Worm (Caenorhabditis elegans): Measurements from ENCODE around the gene cup-15.

The cup-15 gene

ce11 chrII:9343955-9344354, 8.8 kb upstream of the cup-15 start:
- TF ChIP-seq elt-3 (tag; optimal IDR thresholded peaks at IDR 0.05), result peak; percentile 20
- TF ChIP-seq lin-32 (GFP tag; optimal IDR thresholded peaks at IDR 0.05), result no peak

ce11 chrII:9345116-9345515, 7.7 kb upstream of the cup-15 start:
- TF ChIP-seq mab-5 (tag; optimal IDR thresholded peaks at IDR 0.05) (no peak), elt-3 (tag; optimal IDR thresholded peaks at IDR 0.05) (no peak), lin-13 (tag; optimal IDR thresholded peaks at IDR 0.05) (no peak), unc-62 (GFP tag; optimal IDR thresholded peaks at IDR 0.05) (no peak), nhr-237 (tag; optimal IDR thresholded peaks at IDR 0.05) (no peak), tbx-8 (GFP tag; optimal IDR thresholded peaks at IDR 0.05) (no peak), lin-32 (GFP tag; optimal IDR thresholded peaks at IDR 0.05) (no peak), ceh-83 (GFP tag; optimal IDR thresholded peaks at IDR 0.05) (no peak), nhr-76 (tag; optimal IDR thresholded peaks at IDR 0.05) (no peak), nhr-12 (tag; optimal IDR thresholded peaks at IDR 0.05) (no peak), ces-1 (GFP tag; optimal IDR thresholded peaks at IDR 0.05) (no peak), hlh-1 (tag; optimal IDR thresholded peaks at IDR 0.05) (no peak), elt-1 (tag; optimal IDR thresholded peaks at IDR 0.05; ENCODE audit: borderline replicate concordance, insufficient read depth) (no peak)

- no peak for TF ChIP-seq mab-5 (tag; optimal IDR thresholded peaks at IDR 0.05)
- TF ChIP-seq unc-120 (tag; optimal IDR thresholded peaks at IDR 0.05; ENCODE audit: poor library complexity, severe bottlenecking), result no peak
- no peak for TF ChIP-seq hlh-1 (tag; optimal IDR thresholded peaks at IDR 0.05)
- no peak for TF ChIP-seq zip-8 (tag; optimal IDR thresholded peaks at IDR 0.05)
- no peak for TF ChIP-seq ceh-43 (GFP tag; optimal IDR thresholded peaks at IDR 0.05)
- TF ChIP-seq nhr-2 (tag; optimal IDR thresholded peaks at IDR 0.05), result no peak
- no peak for TF ChIP-seq mep-1 (tag; optimal IDR thresholded peaks at IDR 0.05)
Measured at ce11 chrII:9345794-9346193, 7.0 kb upstream of the cup-15 start.

ce11 chrII:9346490-9346889, 6.3 kb upstream of the cup-15 start, which contains the start of gene F42A8.1:
Gene F42A8.1 (minus strand): TSS chrII:9346590.
- TF ChIP-seq sem-2 (GFP tag; optimal IDR thresholded peaks at IDR 0.05), result no peak
- no peak for TF ChIP-seq nhr-28 (tag; optimal IDR thresholded peaks at IDR 0.05)
- TF ChIP-seq nhr-237 (tag; optimal IDR thresholded peaks at IDR 0.05), result no peak
- TF ChIP-seq ceh-39 (tag; optimal IDR thresholded peaks at IDR 0.05), result no peak
- no peak for TF ChIP-seq nhr-12 (tag; optimal IDR thresholded peaks at IDR 0.05)
- no peak for TF ChIP-seq tbx-8 (GFP tag; optimal IDR thresholded peaks at IDR 0.05)
- no peak for TF ChIP-seq ces-1 (GFP tag; optimal IDR thresholded peaks at IDR 0.05)

ce11 chrII:9347444-9347843, 5.4 kb upstream of the cup-15 start:
- no peak for TF ChIP-seq ceh-39 (tag; optimal IDR thresholded peaks at IDR 0.05)
- no peak for TF ChIP-seq bed-3 (GFP tag; optimal IDR thresholded peaks at IDR 0.05)
- no peak for TF ChIP-seq tbx-8 (GFP tag; optimal IDR thresholded peaks at IDR 0.05)
- no peak for TF ChIP-seq ceh-43 (GFP tag; optimal IDR thresholded peaks at IDR 0.05)
- no peak for TF ChIP-seq zip-8 (tag; optimal IDR thresholded peaks at IDR 0.05)
- no peak for TF ChIP-seq cnd-1 (tag; optimal IDR thresholded peaks at IDR 0.05)
- TF ChIP-seq pha-4 (tag; optimal IDR thresholded peaks at IDR 0.05), result no peak
- no peak for TF ChIP-seq mab-5 (tag; optimal IDR thresholded peaks at IDR 0.05)
- TF ChIP-seq unc-62 (GFP tag; optimal IDR thresholded peaks at IDR 0.05), result no peak
- TF ChIP-seq nhr-28 (tag; optimal IDR thresholded peaks at IDR 0.05), result no peak
- TF ChIP-seq drap-1 (GFP tag; optimal IDR thresholded peaks at IDR 0.05), result no peak
- no peak for TF ChIP-seq mep-1 (tag; optimal IDR thresholded peaks at IDR 0.05)
- no peak for TF ChIP-seq lin-13 (tag; optimal IDR thresholded peaks at IDR 0.05)

- TF ChIP-seq bed-3 (GFP tag; optimal IDR thresholded peaks at IDR 0.05), result no peak
- no peak for TF ChIP-seq ceh-83 (GFP tag; optimal IDR thresholded peaks at IDR 0.05)
- TF ChIP-seq mep-1 (tag; optimal IDR thresholded peaks at IDR 0.05), result peak; percentile 9
- TF ChIP-seq lin-32 (GFP tag; optimal IDR thresholded peaks at IDR 0.05), result no peak
- no peak for TF ChIP-seq elt-3 (tag; optimal IDR thresholded peaks at IDR 0.05)
- peak; percentile 33 for TF ChIP-seq sptf-1 (tag; optimal IDR thresholded peaks at IDR 0.05)
- no peak for TF ChIP-seq nhr-2 (tag; optimal IDR thresholded peaks at IDR 0.05)
- no peak for TF ChIP-seq tbx-8 (GFP tag; optimal IDR thresholded peaks at IDR 0.05)
- no peak for TF ChIP-seq drap-1 (GFP tag; optimal IDR thresholded peaks at IDR 0.05)
- peak; percentile 59 for TF ChIP-seq ztf-11 (tag; optimal IDR thresholded peaks at IDR 0.05)
- peak; percentile 16 for TF ChIP-seq unc-120 (tag; optimal IDR thresholded peaks at IDR 0.05; ENCODE audit: poor library complexity, severe bottlenecking)
- TF ChIP-seq snpc-4 (tag; optimal IDR thresholded peaks at IDR 0.05), result no peak
- peak; percentile 11 for TF ChIP-seq lsy-2 (tag; optimal IDR thresholded peaks at IDR 0.05)
- no peak for TF ChIP-seq ceh-43 (GFP tag; optimal IDR thresholded peaks at IDR 0.05)
- TF ChIP-seq nhr-76 (tag; optimal IDR thresholded peaks at IDR 0.05), result no peak
- no peak for TF ChIP-seq ceh-39 (tag; optimal IDR thresholded peaks at IDR 0.05)
- peak; percentile 7 for TF ChIP-seq nhr-237 (tag; optimal IDR thresholded peaks at IDR 0.05)
- TF ChIP-seq mls-2 (tag; optimal IDR thresholded peaks at IDR 0.05), result peak; percentile 54
- TF ChIP-seq sem-2 (GFP tag; optimal IDR thresholded peaks at IDR 0.05), result no peak
- no peak for TF ChIP-seq nhr-28 (tag; optimal IDR thresholded peaks at IDR 0.05)
- no peak for TF ChIP-seq blmp-1 (tag; optimal IDR thresholded peaks at IDR 0.05)
- TF ChIP-seq unc-62 (GFP tag; optimal IDR thresholded peaks at IDR 0.05), result peak; percentile 53
- TF ChIP-seq mab-5 (tag; optimal IDR thresholded peaks at IDR 0.05), result no peak
- TF ChIP-seq ces-1 (GFP tag; optimal IDR thresholded peaks at IDR 0.05), result peak; percentile 57
- TF ChIP-seq zip-8 (tag; optimal IDR thresholded peaks at IDR 0.05), result no peak
- TF ChIP-seq M03D4.4 (tag; optimal IDR thresholded peaks at IDR 0.05), result peak; percentile 1
- TF ChIP-seq flh-1 (GFP tag; optimal IDR thresholded peaks at IDR 0.05), result no peak
- peak; percentile 83 for TF ChIP-seq hlh-1 (tag; optimal IDR thresholded peaks at IDR 0.05)
- peak; percentile 43 for TF ChIP-seq lin-13 (tag; optimal IDR thresholded peaks at IDR 0.05)
- TF ChIP-seq ham-2 (GFP tag; optimal IDR thresholded peaks at IDR 0.05), result peak; percentile 79
- TF ChIP-seq elt-1 (tag; optimal IDR thresholded peaks at IDR 0.05; ENCODE audit: borderline replicate concordance, insufficient read depth), result no peak
- TF ChIP-seq cnd-1 (tag; optimal IDR thresholded peaks at IDR 0.05), result peak; percentile 26
- no peak for TF ChIP-seq nhr-12 (tag; optimal IDR thresholded peaks at IDR 0.05)
- TF ChIP-seq unc-39 (tag; optimal IDR thresholded peaks at IDR 0.05), result no peak
- peak; percentile 82 for TF ChIP-seq pha-4 (tag; optimal IDR thresholded peaks at IDR 0.05)
Measured at ce11 chrII:9356723-9357122, 3.9 kb downstream of the cup-15 start.
